Worm (Caenorhabditis elegans) whole organism, L4 larva: ENCODE measurements around the gene tdp-1.

Experiments used
- ceh-82 ChIP-seq: sonication (generic microtip); optimal IDR thresholded peaks from 2 replicates; lab custom pipeline; 2017; ENCODE audit warnings: missing biosample characterization, missing genetic modification characterization
- dve-1 ChIP-seq: sonication (generic microtip); optimal IDR thresholded peaks from 2 replicates; lab custom pipeline; 2017; ENCODE audit warnings: antibody characterized with exemption, mild to moderate bottlenecking, missing genetic modification characterization, missing compliant biosample characterization; ENCODE audit not compliant: insufficient read depth
- jun-1 ChIP-seq: fragments of 150-350 bp; optimal IDR thresholded peaks from 2 replicates; lab custom pipeline; 2014; ENCODE audit warnings: missing biosample characterization, missing genetic modification reagents, missing genetic modification characterization
- mdl-1 ChIP-seq, 2 experiments: fragments of 150-350 bp in 1 of 2; sonication (generic microtip) in 1 of 2; optimal IDR thresholded peaks; 2 replicates each; lab custom pipeline; 2014 to 2017; ENCODE audit warnings: missing biosample characterization in 2 of 2, missing genetic modification characterization in 2 of 2
- tra-1 ChIP-seq: fragments of 200-800 bp; sonication (Bioruptor generic); IDR thresholded peaks from 2 replicates; pipeline ENCODE4 v1.3.6; 2022; ENCODE audit warnings: missing genetic modification reagents, missing genetic modification characterization, missing compliant biosample characterization
- unc-39 ChIP-seq: sonication (generic microtip); optimal IDR thresholded peaks from 2 replicates; lab custom pipeline; 2017; ENCODE audit warnings: missing biosample characterization, missing genetic modification characterization
- unc-62 ChIP-seq, 3 experiments: fragments of 150-350 bp in 1 of 3; sonication (generic microtip); optimal IDR thresholded peaks in 2 of 3; peaks in 1 of 3; 1 replicate in 1 of 3; 2 replicates in 2 of 3; lab custom pipeline; 2014 to 2017; ENCODE audit warnings: missing biosample characterization in 3 of 3, missing genetic modification characterization in 3 of 3, missing genetic modification reagents in 3 of 3, missing genotype in 1 of 3

ce11 chrII:8948640-8949039 lies 49.0 kb upstream of the tdp-1 start:
- no peak for TF ChIP-seq mdl-1 (tag; optimal IDR thresholded peaks at IDR 0.05; lab: Kevin White, UChicago)
- no peak for TF ChIP-seq unc-62 (GFP tag; optimal IDR thresholded peaks at IDR 0.05 in 1 of 2; lab: Kevin White, UChicago)
- no peak for TF ChIP-seq unc-62 (tag; optimal IDR thresholded peaks at IDR 0.05; lab: Kevin White, UChicago)
- no peak for TF ChIP-seq tra-1 (GFP tag; lab: Robert Waterston, UW)
- TF ChIP-seq unc-39 (tag; lab: Kevin White, UChicago) = no peak
- no peak for TF ChIP-seq ceh-82 (tag; lab: Kevin White, UChicago)
- TF ChIP-seq dve-1 (tag; lab: Kevin White, UChicago) = no peak
- no peak for TF ChIP-seq jun-1 (tag; lab: Kevin White, UChicago)
